Fruit fly (Drosophila melanogaster) whole organism, embryonic: Measurements from ENCODE around the gene CG43658.

Source experiments
- B-H2 ChIP-seq: fragments of 200-800 bp; sonication (Bioruptor generic); optimal IDR thresholded peaks from 2 replicates; lab custom pipeline; 2018; ENCODE audit warnings: missing biosample characterization, mild to moderate bottlenecking, missing genetic modification characterization
- Bteb2 ChIP-seq: fragments of 200-800 bp; sonication (Bioruptor generic); optimal IDR thresholded peaks from 2 replicates; lab custom pipeline; 2016; ENCODE audit warnings: missing biosample characterization, missing genetic modification characterization
- CG10979 ChIP-seq: fragments of 200-800 bp; sonication (Bioruptor generic); optimal IDR thresholded peaks from 2 replicates; lab custom pipeline; 2018; ENCODE audit warnings: missing biosample characterization, mild to moderate bottlenecking, missing genetic modification characterization, moderate library complexity
- CG11456 ChIP-seq: fragments of 200-800 bp; sonication (Bioruptor generic); IDR thresholded peaks from 3 replicates; pipeline ENCODE4 v1.3.6; 2022; ENCODE audit warnings: missing biosample characterization, missing genetic modification characterization
- CG13123 ChIP-seq: fragments of 200-800 bp; sonication (Bioruptor generic); optimal IDR thresholded peaks from 2 replicates; lab custom pipeline; 2016; ENCODE audit warnings: missing biosample characterization, missing genetic modification characterization
- CG13424 ChIP-seq: fragments of 200-800 bp; sonication (Bioruptor generic); optimal IDR thresholded peaks from 2 replicates; lab custom pipeline; 2019; ENCODE audit warnings: missing biosample characterization, mild to moderate bottlenecking, missing genetic modification characterization, moderate library complexity
- CG17568 ChIP-seq: fragments of 200-800 bp; sonication (Bioruptor generic); optimal IDR thresholded peaks from 2 replicates; lab custom pipeline; 2018; ENCODE audit warnings: missing biosample characterization, mild to moderate bottlenecking, missing genetic modification characterization, moderate library complexity
- CG17829 ChIP-seq: fragments of 200-800 bp; optimal IDR thresholded peaks from 2 replicates; lab custom pipeline; 2019; ENCODE audit warnings: missing biosample characterization, mild to moderate bottlenecking, missing genetic modification characterization, moderate library complexity
- CG2678 ChIP-seq: fragments of 200-800 bp; sonication (Bioruptor generic); optimal IDR thresholded peaks from 3 replicates; lab custom pipeline; 2019; ENCODE audit warnings: missing biosample characterization, mild to moderate bottlenecking, missing genetic modification characterization, moderate library complexity
- CG30403 ChIP-seq: fragments of 200-800 bp; sonication (Bioruptor generic); optimal IDR thresholded peaks from 3 replicates; lab custom pipeline; 2016; ENCODE audit warnings: missing biosample characterization, missing genetic modification characterization
- CG3847 ChIP-seq: fragments of 200-800 bp; sonication (Bioruptor generic); IDR thresholded peaks from 2 replicates; pipeline ENCODE4 v1.3.6; 2022; ENCODE audit warnings: missing biosample characterization, missing genetic modification characterization
- CG6813 ChIP-seq: fragments of 200-800 bp; sonication (Bioruptor generic); optimal IDR thresholded peaks from 2 replicates; lab custom pipeline; 2017; ENCODE audit warnings: missing biosample characterization, missing genetic modification characterization, mild to moderate bottlenecking, moderate library complexity, missing genetic modification reagents
- CG7556 ChIP-seq: fragments of 200-800 bp; sonication (Bioruptor generic); optimal IDR thresholded peaks from 2 replicates; lab custom pipeline; 2017; ENCODE audit warnings: missing biosample characterization, mild to moderate bottlenecking, missing genetic modification characterization
- CG8281 ChIP-seq: fragments of 200-800 bp; sonication (Bioruptor generic); optimal IDR thresholded peaks from 2 replicates; lab custom pipeline; 2018; ENCODE audit warnings: missing biosample characterization, mild to moderate bottlenecking, missing genetic modification characterization, moderate library complexity
- CG8359 ChIP-seq: fragments of 200-800 bp; sonication (Bioruptor generic); optimal IDR thresholded peaks from 2 replicates; lab custom pipeline; 2017; ENCODE audit warnings: missing biosample characterization, mild to moderate bottlenecking, missing genetic modification characterization, borderline replicate concordance
- CG8388 ChIP-seq: fragments of 200-800 bp; sonication (Bioruptor generic); optimal IDR thresholded peaks from 2 replicates; lab custom pipeline; 2019; ENCODE audit warnings: missing biosample characterization, mild to moderate bottlenecking, missing genetic modification characterization, moderate library complexity
- CG8944 ChIP-seq: fragments of 200-800 bp; sonication (Bioruptor generic); optimal IDR thresholded peaks from 3 replicates; lab custom pipeline; 2016; ENCODE audit warnings: missing biosample characterization, missing genetic modification characterization
- CrebB ChIP-seq: fragments of 200-800 bp; sonication (Bioruptor generic); optimal IDR thresholded peaks from 3 replicates; lab custom pipeline; 2018; ENCODE audit warnings: missing biosample characterization, mild to moderate bottlenecking, missing genetic modification characterization
- D19B ChIP-seq: fragments of 200-800 bp; sonication (Bioruptor generic); optimal IDR thresholded peaks from 2 replicates; lab custom pipeline; 2017; ENCODE audit warnings: missing biosample characterization, mild to moderate bottlenecking, missing genetic modification characterization
- Dref ChIP-seq: fragments of 200-800 bp; sonication (Bioruptor generic); IDR thresholded peaks from 2 replicates; pipeline ENCODE4 v1.3.6; 2022; ENCODE audit warnings: missing biosample characterization, missing genetic modification characterization
- HLH54F ChIP-seq: fragments of 200-800 bp; sonication (Bioruptor generic); optimal IDR thresholded peaks from 3 replicates; lab custom pipeline; 2016; ENCODE audit warnings: missing biosample characterization, missing genetic modification characterization
- HmgD ChIP-seq: fragments of 200-800 bp; sonication (Bioruptor generic); optimal IDR thresholded peaks from 3 replicates; lab custom pipeline; 2016; ENCODE audit warnings: missing biosample characterization, missing genetic modification characterization
- Hr78 ChIP-seq, 2 experiments: fragments of 200-800 bp in 1 of 2; fragments of >200 bp in 1 of 2; sonication (Bioruptor generic) in 1 of 2; optimal IDR thresholded peaks; 2 replicates each; lab custom pipeline; 2017 to 2019; ENCODE audit warnings: missing biosample characterization in 2 of 2, missing genetic modification characterization in 2 of 2, mild to moderate bottlenecking in 1 of 2, moderate library complexity in 1 of 2
- NK7.1 ChIP-seq: fragments of 200-800 bp; sonication (Bioruptor generic); optimal IDR thresholded peaks from 3 replicates; lab custom pipeline; 2016; ENCODE audit warnings: missing biosample characterization, missing genetic modification characterization
- Oaz ChIP-seq: fragments of 200-800 bp; sonication (Bioruptor generic); IDR thresholded peaks from 2 replicates; pipeline ENCODE4 v1.3.6; 2022; ENCODE audit warnings: missing biosample characterization, missing genetic modification characterization
- Oli ChIP-seq: fragments of 200-800 bp; sonication (Bioruptor generic); optimal IDR thresholded peaks from 2 replicates; lab custom pipeline; 2018; ENCODE audit warnings: missing biosample characterization, mild to moderate bottlenecking, missing genetic modification characterization, moderate library complexity
- Pdp1 ChIP-seq, 2 experiments: fragments of 200-800 bp; sonication (Bioruptor generic); optimal IDR thresholded peaks; 3 replicates each; lab custom pipeline; 2016; ENCODE audit warnings: missing biosample characterization in 2 of 2, missing genetic modification characterization in 2 of 2, mild to moderate bottlenecking in 1 of 2, moderate library complexity in 1 of 2
- Ssrp ChIP-seq: fragments of 200-800 bp; sonication (Bioruptor generic); optimal IDR thresholded peaks from 2 replicates; lab custom pipeline; 2018; ENCODE audit warnings: missing biosample characterization, mild to moderate bottlenecking, missing genetic modification characterization, moderate library complexity
- Usf ChIP-seq: fragments of 200-800 bp; sonication (Bioruptor generic); optimal IDR thresholded peaks from 2 replicates; lab custom pipeline; 2017; ENCODE audit warnings: missing genotype, missing biosample characterization, missing genetic modification characterization
- ap ChIP-seq: fragments of 200-800 bp; sonication (Bioruptor generic); IDR thresholded peaks from 2 replicates; pipeline ENCODE4 v1.3.6; 2022; ENCODE audit warnings: missing biosample characterization, missing genetic modification characterization
- ato ChIP-seq: fragments of 200-800 bp; sonication (Bioruptor generic); IDR thresholded peaks from 2 replicates; pipeline ENCODE4 v1.3.6; 2022; ENCODE audit warnings: missing biosample characterization, missing genetic modification characterization; ENCODE audit not compliant: partially characterized antibody
- btn ChIP-seq: fragments of 200-800 bp; sonication (Bioruptor generic); optimal IDR thresholded peaks from 2 replicates; lab custom pipeline; 2016; ENCODE audit warnings: missing biosample characterization, missing genetic modification characterization
- chinmo ChIP-seq: fragments of 200-800 bp; sonication (Bioruptor generic); IDR thresholded peaks from 4 replicates; pipeline ENCODE4 v1.3.6; 2022; ENCODE audit warnings: missing biosample characterization, missing genetic modification characterization; ENCODE audit not compliant: partially characterized antibody
- ci ChIP-seq: fragments of 200-800 bp; sonication (Bioruptor generic); IDR thresholded peaks from 3 replicates; pipeline ENCODE4 v1.3.6; 2022; ENCODE audit warnings: missing biosample characterization, missing genetic modification characterization
- exex ChIP-seq: fragments of 200-800 bp; sonication (Bioruptor generic); optimal IDR thresholded peaks from 4 replicates; lab custom pipeline; 2018; ENCODE audit warnings: missing biosample characterization, mild to moderate bottlenecking, missing genetic modification characterization, moderate library complexity
- gcm2 ChIP-seq: fragments of 200-800 bp; sonication (Bioruptor generic); optimal IDR thresholded peaks from 2 replicates; lab custom pipeline; 2016; ENCODE audit warnings: missing biosample characterization, missing genetic modification characterization
- gt ChIP-seq: fragments of 200-800 bp; sonication (Bioruptor generic); IDR thresholded peaks from 2 replicates; pipeline ENCODE4 v1.3.6; 2022; ENCODE audit warnings: missing biosample characterization, missing genetic modification characterization
- hbn ChIP-seq: fragments of 200-800 bp; sonication (Bioruptor generic); IDR thresholded peaks from 2 replicates; pipeline ENCODE4 v1.3.6; 2022; ENCODE audit warnings: missing biosample characterization, missing genetic modification characterization; ENCODE audit not compliant: partially characterized antibody
- insv ChIP-seq, 2 experiments: fragments of 200-800 bp; sonication (Bioruptor generic); optimal IDR thresholded peaks; 3 replicates each; lab custom pipeline; 2016 to 2018; ENCODE audit warnings: missing biosample characterization in 2 of 2, missing genetic modification characterization in 2 of 2
- jigr1 ChIP-seq: fragments of 200-800 bp; sonication (Bioruptor generic); IDR thresholded peaks from 3 replicates; pipeline ENCODE4 v1.3.6; 2022; ENCODE audit warnings: missing biosample characterization, missing genetic modification characterization
- lov ChIP-seq, 2 experiments: fragments of 200-800 bp in 1 of 2; fragments of >200 bp in 1 of 2; sonication (Bioruptor generic) in 1 of 2; IDR thresholded peaks in 1 of 2; optimal IDR thresholded peaks in 1 of 2; 2 replicates in 1 of 2; 3 replicates in 1 of 2; pipeline versions ENCODE4 v1.3.6 to Lab custom; 2017 to 2022; ENCODE audit warnings: missing biosample characterization in 1 of 2, missing genetic modification characterization in 1 of 2
- mld ChIP-seq: fragments of 200-800 bp; sonication (Bioruptor generic); IDR thresholded peaks from 3 replicates; pipeline ENCODE4 v1.3.6; 2022; ENCODE audit warnings: missing biosample characterization, missing genetic modification characterization; ENCODE audit not compliant: partially characterized antibody
- pho ChIP-seq: fragments of 200-800 bp; sonication (Bioruptor generic); optimal IDR thresholded peaks from 2 replicates; lab custom pipeline; 2016; ENCODE audit warnings: missing biosample characterization, missing genetic modification characterization
- rib ChIP-seq: fragments of 200-800 bp; sonication (Bioruptor generic); IDR thresholded peaks from 2 replicates; pipeline ENCODE4 v1.3.6; 2022; ENCODE audit warnings: missing biosample characterization, missing genetic modification characterization
- sens ChIP-seq: fragments of 200-800 bp; sonication (Bioruptor generic); peaks from one replicate; lab custom pipeline; 2016; ENCODE audit warnings: missing biosample characterization, missing genetic modification characterization
- sima ChIP-seq: fragments of 200-800 bp; sonication (Bioruptor generic); optimal IDR thresholded peaks from 2 replicates; lab custom pipeline; 2016; ENCODE audit warnings: missing biosample characterization, missing genetic modification characterization
- tup ChIP-seq: fragments of 200-800 bp; sonication (Bioruptor generic); optimal IDR thresholded peaks from 2 replicates; lab custom pipeline; 2016; ENCODE audit warnings: missing biosample characterization, mild to moderate bottlenecking, missing genetic modification characterization, moderate library complexity
- yki ChIP-seq: fragments of >200 bp; optimal IDR thresholded peaks from 3 replicates; lab custom pipeline; 2018
- z ChIP-seq: fragments of 200-800 bp; sonication (Bioruptor generic); IDR thresholded peaks from 3 replicates; pipeline ENCODE4 v1.3.6; 2022; ENCODE audit warnings: missing biosample characterization, missing genetic modification characterization

The CG43658 gene

dm6 chrX:17531549-17532131 lies 29.3 kb downstream of the CG43658 start (continued):
- no peak for TF ChIP-seq tup
- TF ChIP-seq Usf (GFP tag; lab: Kevin White, UChicago): peak; percentile 25
- no peak for TF ChIP-seq CrebB (tag; lab: Kevin White, UChicago)
- no peak; the same call in 1 of the 2 replicates for TF ChIP-seq rib (GFP tag; lab: Robert Waterston, UW)
- no peak for TF ChIP-seq D19B (GFP tag; lab: Kevin White, UChicago)
- no peak for TF ChIP-seq CG8388 (GFP tag; lab: Kevin White, UChicago)
- TF ChIP-seq B-H2: peak; percentile 30
- peak; percentile 20 for TF ChIP-seq CG7556 (GFP tag; lab: Kevin White, UChicago)
- peak; percentile 41; the same call in 1 of the 2 replicates for TF ChIP-seq Dref
- no peak for TF ChIP-seq gcm2
- peak; percentile 63 for TF ChIP-seq ap (GFP tag; lab: Robert Waterston, UW)
- TF ChIP-seq chinmo (GFP tag; lab: Robert Waterston, UW): 0 out of 4 replicates have a peak, but pooled peaks have one; percentile 72
- peak; percentile 29 for TF ChIP-seq CG8359
- no peak for TF ChIP-seq lov (optimal IDR thresholded peaks at IDR 0.05; lab: Kevin White, UChicago)
- TF ChIP-seq lov (GFP tag; IDR thresholded peaks at IDR 0.05; lab: Robert Waterston, UW): peak; percentile 69; the same call in 1 of the 3 replicates
- TF ChIP-seq btn (GFP tag; lab: Kevin White, UChicago): no peak
- no peak for TF ChIP-seq ato
- TF ChIP-seq HLH54F (GFP tag; lab: Kevin White, UChicago): peak; percentile 38
- TF ChIP-seq sens (GFP tag; lab: Kevin White, UChicago): peak; percentile 86
- TF ChIP-seq CG3847: peak; percentile 76
- peak; percentile 34 for TF ChIP-seq CG10979 (tag; lab: Kevin White, UChicago)
- peak; percentile 33 for TF ChIP-seq Ssrp (tag; lab: Kevin White, UChicago)
- no peak for TF ChIP-seq exex (tag; lab: Kevin White, UChicago)
- TF ChIP-seq HmgD (GFP tag; lab: Kevin White, UChicago): peak; percentile 59
- TF ChIP-seq insv (GFP tag; optimal IDR thresholded peaks at IDR 0.05; lab: Kevin White, UChicago): peak in 1 of 2 experiments; percentile 63
- TF ChIP-seq CG8944: peak; percentile 83
- TF ChIP-seq Oaz: peak; percentile 65
- no peak for TF ChIP-seq NK7.1 (GFP tag; lab: Kevin White, UChicago)
- TF ChIP-seq jigr1 (GFP tag; lab: Robert Waterston, UW): peak; percentile 43; the same call in 2 of the 3 replicates
- TF ChIP-seq CG6813 (GFP tag; lab: Kevin White, UChicago): peak; percentile 18
- no peak for TF ChIP-seq CG17568 (GFP tag; lab: Kevin White, UChicago)
- TF ChIP-seq CG8281: no peak
- TF ChIP-seq mld (GFP tag; lab: Robert Waterston, UW): no peak
- TF ChIP-seq yki (lab: Kevin White, UChicago): no peak
- peak; percentile 54; the same call in 1 of the 2 replicates for TF ChIP-seq gt (GFP tag; lab: Robert Waterston, UW)
- peak; percentile 99 for TF ChIP-seq CG11456
- peak; percentile 72 for TF ChIP-seq CG30403
- peak; percentile 3 for TF ChIP-seq CG13424 (tag; lab: Kevin White, UChicago)
- peak; percentile 65 for TF ChIP-seq CG17829 (tag; lab: Kevin White, UChicago)
- no peak for TF ChIP-seq CG13123
- TF ChIP-seq Oli (tag; lab: Kevin White, UChicago): no peak
- peak; percentile 92 for TF ChIP-seq ci
- 0 out of 3 replicates have a peak, but pooled peaks have one; percentile 53 for TF ChIP-seq z
- peak; percentile 34 for TF ChIP-seq CG2678 (tag; lab: Kevin White, UChicago)
- TF ChIP-seq Hr78 (GFP tag; optimal IDR thresholded peaks at IDR 0.05; lab: Kevin White, UChicago): no peak
- no peak for TF ChIP-seq Bteb2
- TF ChIP-seq sima (GFP tag; lab: Kevin White, UChicago): no peak
- TF ChIP-seq Pdp1 (GFP tag; optimal IDR thresholded peaks at IDR 0.05; lab: Kevin White, UChicago): peak; percentile 57 to 58
- TF ChIP-seq pho (GFP tag; lab: Kevin White, UChicago): peak; percentile 13
- no peak for TF ChIP-seq hbn (GFP tag; lab: Robert Waterston, UW)
